Worm (Caenorhabditis elegans) whole organism, young adult: ENCODE measurements around the gene math-14.
"Not testable (repeated sequence)": the region's sequence is repeated elsewhere in the genome, so short reads cannot be mapped to it uniquely, and the experiment has no call there.

ENCODE experiments used
- C06A6.2 ChIP-seq: fragments of 200-800 bp; sonication (Bioruptor generic); conservative IDR thresholded peaks from 2 replicates; pipeline ENCODE4 v1.3.6; 2022; ENCODE audit warnings: missing genetic modification characterization, missing compliant biosample characterization
- F39B2.1 ChIP-seq: fragments of 200-800 bp; sonication (Bioruptor generic); IDR thresholded peaks from 2 replicates; pipeline ENCODE4 v1.3.6; 2022; ENCODE audit warnings: missing genetic modification reagents, missing genetic modification characterization, missing compliant biosample characterization
- T26A5.8 ChIP-seq: sonication (generic microtip); optimal IDR thresholded peaks from 2 replicates; lab custom pipeline; 2016; ENCODE audit warnings: missing genetic modification characterization, missing compliant biosample characterization
- akir-1 ChIP-seq: fragments of 200-800 bp; sonication (Bioruptor generic); optimal IDR thresholded peaks from 2 replicates; lab custom pipeline; 2018; ENCODE audit warnings: mild to moderate bottlenecking, missing genetic modification characterization, moderate library complexity, missing compliant biosample characterization
- atf-7 ChIP-seq: sonication (generic microtip); optimal IDR thresholded peaks from 2 replicates; lab custom pipeline; 2017; ENCODE audit warnings: mild to moderate bottlenecking, missing genetic modification characterization, missing compliant biosample characterization
- attf-5 ChIP-seq: fragments of 200-800 bp; sonication (Bioruptor generic); optimal IDR thresholded peaks from 2 replicates; lab custom pipeline; 2018; ENCODE audit warnings: mild to moderate bottlenecking, missing genetic modification characterization, missing compliant biosample characterization
- attf-6 ChIP-seq: fragments of 200-800 bp; sonication (Bioruptor generic); IDR thresholded peaks from 2 replicates; pipeline ENCODE4 v1.3.6; 2022; ENCODE audit warnings: missing genetic modification reagents, missing genetic modification characterization, missing compliant biosample characterization
- cebp-1 ChIP-seq, 2 experiments: fragments of 200-800 bp in 1 of 2; sonication (Bioruptor generic) in 1 of 2; sonication (generic microtip) in 1 of 2; IDR thresholded peaks in 1 of 2; optimal IDR thresholded peaks in 1 of 2; 2 replicates each; pipeline versions ENCODE4 v1.3.6 to Lab custom; 2017 to 2022; ENCODE audit warnings: missing compliant biosample characterization in 2 of 2, missing genetic modification characterization in 2 of 2, mild to moderate bottlenecking in 1 of 2, missing genetic modification reagents in 1 of 2, moderate library complexity in 1 of 2
- ceh-100 ChIP-seq: fragments of 200-800 bp; sonication (Bioruptor generic); IDR thresholded peaks from 2 replicates; pipeline ENCODE4 v1.3.6; 2022; ENCODE audit warnings: missing genetic modification reagents, missing genetic modification characterization, missing compliant biosample characterization
- dox-1 ChIP-seq: fragments of 200-800 bp; sonication (Bioruptor generic); IDR thresholded peaks from 2 replicates; pipeline ENCODE4 v1.3.6; 2022; ENCODE audit warnings: missing genetic modification reagents, missing genetic modification characterization, missing compliant biosample characterization
- ekl-4 ChIP-seq: fragments of 200-800 bp; sonication (Bioruptor generic); IDR thresholded peaks from 2 replicates; pipeline ENCODE4 v1.3.6; 2022; ENCODE audit warnings: missing genetic modification reagents, missing genetic modification characterization, missing compliant biosample characterization
- ets-4 ChIP-seq: fragments of 200-800 bp; sonication (Bioruptor generic); optimal IDR thresholded peaks from 2 replicates; lab custom pipeline; 2018; ENCODE audit warnings: mild to moderate bottlenecking, missing genetic modification characterization, missing compliant biosample characterization
- fkh-3 ChIP-seq: sonication (generic microtip); optimal IDR thresholded peaks from 2 replicates; lab custom pipeline; 2016; ENCODE audit warnings: mild to moderate bottlenecking, missing genetic modification characterization, missing compliant biosample characterization
- gei-17 ChIP-seq: fragments of 200-800 bp; sonication (Bioruptor generic); optimal IDR thresholded peaks from 2 replicates; lab custom pipeline; 2018; ENCODE audit warnings: mild to moderate bottlenecking, missing genetic modification characterization, missing compliant biosample characterization
- hmg-1.2 ChIP-seq: fragments of 200-800 bp; sonication (Bioruptor generic); IDR thresholded peaks from 2 replicates; pipeline ENCODE4 v1.3.6; 2022; ENCODE audit warnings: missing genetic modification reagents, missing genetic modification characterization, missing compliant biosample characterization
- lin-26 ChIP-seq: fragments of 200-800 bp; sonication (Bioruptor generic); IDR thresholded peaks from 2 replicates; pipeline ENCODE4 v1.3.6; 2022; ENCODE audit warnings: missing genetic modification reagents, missing genetic modification characterization, missing compliant biosample characterization
- madf-6 ChIP-seq: fragments of 200-800 bp; sonication (Bioruptor generic); IDR thresholded peaks from 2 replicates; pipeline ENCODE4 v1.3.6; 2022; ENCODE audit warnings: missing genetic modification reagents, missing genetic modification characterization, missing compliant biosample characterization
- nfyb-1 ChIP-seq: fragments of 200-800 bp; sonication (Bioruptor generic); IDR thresholded peaks from 2 replicates; pipeline ENCODE4 v1.3.6; 2022; ENCODE audit warnings: missing genetic modification reagents, missing genetic modification characterization, missing compliant biosample characterization
- nhr-80 ChIP-seq: sonication (generic microtip); optimal IDR thresholded peaks from 2 replicates; lab custom pipeline; 2016; ENCODE audit warnings: missing genetic modification characterization, missing compliant biosample characterization
- pha-4 ChIP-seq: fragments of 150-350 bp; sonication (generic microtip); optimal IDR thresholded peaks from 2 replicates; lab custom pipeline; 2014; ENCODE audit warnings: missing biosample characterization, missing genetic modification reagents, missing genetic modification characterization
- rcor-1 ChIP-seq: fragments of 200-800 bp; sonication (Bioruptor generic); IDR thresholded peaks from 2 replicates; pipeline ENCODE4 v1.3.6; 2022; ENCODE audit warnings: missing genetic modification reagents, missing genetic modification characterization, missing compliant biosample characterization
- rpc-1 ChIP-seq, 2 experiments: fragments of 150-350 bp in 1 of 2; sonication (generic microtip) in 1 of 2; optimal IDR thresholded peaks; 2 replicates each; lab custom pipeline; 2014 to 2018; ENCODE audit warnings: missing biosample characterization in 1 of 2, missing genetic modification characterization in 1 of 2, missing genetic modification reagents in 1 of 2, missing genotype in 1 of 2
- snpc-4 ChIP-seq, 5 experiments: fragments of 150-350 bp in 1 of 5; sonication (generic microtip) in 4 of 5; optimal IDR thresholded peaks; 2 replicates each; lab custom pipeline; 2014 to 2018; ENCODE audit warnings: missing genetic modification characterization in 5 of 5, missing biosample characterization in 3 of 5, antibody characterized with exemption in 2 of 5, mild to moderate bottlenecking in 2 of 5, missing compliant biosample characterization in 2 of 5, missing genotype in 2 of 5, moderate library complexity in 2 of 5, missing genetic modification reagents in 1 of 5
- unc-130 ChIP-seq: sonication (generic microtip); optimal IDR thresholded peaks from 2 replicates; lab custom pipeline; 2016; ENCODE audit warnings: missing genetic modification reagents, missing genetic modification characterization, missing compliant biosample characterization

Gene math-14

DNA sequence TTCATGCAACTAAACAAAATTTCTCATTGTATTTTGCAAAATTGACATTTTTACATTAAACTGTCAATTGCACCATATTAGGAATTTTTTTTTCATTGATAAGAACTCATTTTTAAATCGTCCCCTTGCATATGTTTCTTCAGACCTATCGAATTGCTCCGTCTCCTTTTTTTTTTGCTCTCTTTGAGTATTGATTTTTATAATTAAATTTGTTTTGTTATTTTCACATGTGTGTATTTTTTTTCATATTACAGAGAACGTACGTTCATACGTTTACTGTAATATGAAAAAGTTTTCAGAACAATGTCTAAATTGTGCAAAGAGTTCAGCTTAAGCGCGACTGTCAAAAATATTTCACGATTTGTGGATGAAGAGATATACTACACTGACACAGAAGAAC, at the start of gene math-14:
math-14 (plus strand) TSS at position 301 of the 400 bp plus-strand sequence.
- peak; percentile 49 for TF ChIP-seq nhr-80
- no peak for TF ChIP-seq nfyb-1 (GFP tag; lab: Robert Waterston, UW)

DNA sequence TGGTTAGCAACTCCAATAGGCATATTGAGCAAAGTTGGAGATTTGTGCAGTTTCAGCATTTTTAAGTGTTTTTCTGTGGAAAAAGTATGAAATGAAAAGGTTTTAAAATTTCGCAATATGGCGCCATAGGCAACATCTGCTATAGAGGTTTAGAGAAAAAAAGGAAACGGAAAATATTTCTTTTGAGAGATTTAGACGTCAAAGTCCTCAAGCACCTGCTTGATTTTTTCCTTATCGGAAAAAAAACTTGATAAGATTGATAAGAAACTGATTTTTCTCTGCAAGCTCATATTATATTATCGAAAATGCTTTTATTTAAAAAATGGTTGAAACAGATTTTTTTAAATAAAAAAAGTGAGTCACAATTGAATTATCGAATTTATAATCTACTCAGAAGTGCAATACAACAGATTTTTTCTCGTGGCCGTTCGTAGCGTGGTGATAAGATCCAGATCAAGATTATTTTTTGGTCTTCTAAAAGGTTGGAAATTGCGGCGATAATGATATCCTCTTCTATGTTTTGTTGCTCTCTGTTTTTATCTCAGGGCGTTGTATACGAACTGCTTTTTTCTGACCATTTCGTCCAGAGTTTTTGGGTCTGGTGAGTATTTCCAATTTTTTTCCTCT, 49.2 kb upstream of the math-14 start, which contains the start of gene fbxc-19:
fbxc-19 (plus strand) TSS at position 536 of the 627 bp plus-strand sequence.
- TF ChIP-seq atf-7 (tag; lab: Kevin White, UChicago) (peak; percentile 14), akir-1 (GFP tag; lab: Kevin White, UChicago) (no peak), pha-4 (tag; lab: Kevin White, UChicago) (peak; percentile 85), attf-5 (peak; percentile 88), unc-130 (GFP tag; lab: Kevin White, UChicago) (no peak), dox-1 (GFP tag; lab: Robert Waterston, UW) (0 out of 2 replicates have a peak, but pooled peaks have one; percentile 8), rcor-1 (GFP tag; lab: Robert Waterston, UW) (no peak), attf-6 (GFP tag; lab: Robert Waterston, UW) (no peak), rpc-1 (optimal IDR thresholded peaks at IDR 0.05; lab: Kevin White, UChicago) (no peak), rpc-1 (tag; optimal IDR thresholded peaks at IDR 0.05; lab: Kevin White, UChicago) (no peak), gei-17 (peak; percentile 14), cebp-1 (GFP tag; IDR thresholded peaks at IDR 0.05; lab: Robert Waterston, UW) (peak; percentile 99), cebp-1 (tag; optimal IDR thresholded peaks at IDR 0.05; lab: Kevin White, UChicago) (peak; percentile 100), hmg-1.2 (GFP tag; lab: Robert Waterston, UW) (peak; percentile 94), nhr-80 (peak; percentile 68)
- TF ChIP-seq, all 124 proteins: peak for 8

DNA sequence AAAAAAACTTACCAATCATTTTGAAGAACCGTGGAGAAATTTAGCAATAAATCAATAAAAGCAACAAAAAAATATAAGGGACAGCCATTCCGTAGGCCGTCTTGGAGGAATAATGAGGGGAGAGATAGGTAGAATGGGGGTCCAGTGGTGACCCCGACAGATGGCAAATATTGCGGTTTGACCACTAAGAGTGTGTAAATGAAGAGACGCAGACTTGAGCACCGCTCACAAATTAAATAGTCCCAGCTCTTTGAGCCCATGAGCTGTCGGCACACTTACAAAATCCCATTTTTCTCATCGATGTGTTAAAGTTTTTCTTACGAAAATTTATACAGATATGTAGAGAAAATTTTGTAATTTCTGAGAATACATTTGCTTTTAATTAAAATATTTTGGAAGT, 48.4 kb upstream of the math-14 start, which contains the start of gene fbxa-3:
fbxa-3 (minus strand) TSS at position 101 of the 400 bp plus-strand sequence.
- TF ChIP-seq pha-4 (tag; lab: Kevin White, UChicago), result no peak
- TF ChIP-seq T26A5.8 (tag; lab: Kevin White, UChicago), result no peak
- TF ChIP-seq lin-26, result no peak
- no peak for TF ChIP-seq madf-6 (GFP tag; lab: Robert Waterston, UW)
- no peak for TF ChIP-seq ceh-100
- no peak for TF ChIP-seq attf-6 (GFP tag; lab: Robert Waterston, UW)
- TF ChIP-seq F39B2.1, result no peak
- no peak for TF ChIP-seq snpc-4 (GFP tag; optimal IDR thresholded peaks at IDR 0.05; lab: Kevin White, UChicago)
- no peak for TF ChIP-seq snpc-4 (tag; optimal IDR thresholded peaks at IDR 0.05; lab: Kevin White, UChicago)
- TF ChIP-seq rcor-1 (GFP tag; lab: Robert Waterston, UW), result no peak

DNA sequence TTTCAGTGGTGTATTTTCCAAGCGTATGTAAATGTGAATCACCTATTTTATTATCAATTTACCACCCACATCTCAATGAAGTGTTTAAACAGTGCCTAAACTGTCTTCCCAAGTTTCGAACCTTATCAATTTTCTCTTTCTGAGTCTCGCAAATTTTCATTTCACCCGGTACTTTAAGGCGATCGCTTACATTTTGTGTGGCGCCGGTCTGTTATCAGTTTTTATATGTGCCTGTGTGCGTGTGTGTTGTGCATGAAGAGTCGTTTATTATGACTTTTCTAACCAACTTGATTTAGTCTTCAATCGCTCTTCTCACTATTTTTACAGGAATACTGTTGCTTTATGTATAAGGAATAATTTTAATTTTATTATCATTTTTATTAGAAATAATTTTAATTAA, 45.6 kb upstream of the math-14 start:
- TF ChIP-seq nhr-80, result peak; percentile 27

DNA sequence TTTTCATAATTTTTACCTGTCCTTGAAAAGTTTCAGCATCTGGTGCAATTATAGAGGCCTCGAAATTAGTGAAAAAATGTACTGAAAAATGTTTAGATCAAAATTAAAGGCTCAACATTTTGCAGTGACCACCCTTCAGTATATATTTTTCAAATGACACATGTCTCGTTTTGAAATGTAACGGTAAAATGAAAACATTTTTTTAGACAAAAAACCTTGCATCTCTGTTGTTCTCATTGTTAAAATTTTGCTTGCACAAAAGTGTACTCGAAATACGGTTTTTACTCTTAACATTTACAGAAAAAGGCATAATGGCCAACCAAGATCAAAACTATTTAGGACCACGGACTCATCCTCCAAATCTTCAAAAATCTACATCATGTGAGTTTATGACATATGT, 44.9 kb upstream of the math-14 start, which contains the start of gene math-41:
math-41 (plus strand) TSS at position 301 of the 400 bp plus-strand sequence.
- not testable (repeated sequence) for TF ChIP-seq fkh-3 (tag; lab: Kevin White, UChicago); C06A6.2; attf-5

DNA sequence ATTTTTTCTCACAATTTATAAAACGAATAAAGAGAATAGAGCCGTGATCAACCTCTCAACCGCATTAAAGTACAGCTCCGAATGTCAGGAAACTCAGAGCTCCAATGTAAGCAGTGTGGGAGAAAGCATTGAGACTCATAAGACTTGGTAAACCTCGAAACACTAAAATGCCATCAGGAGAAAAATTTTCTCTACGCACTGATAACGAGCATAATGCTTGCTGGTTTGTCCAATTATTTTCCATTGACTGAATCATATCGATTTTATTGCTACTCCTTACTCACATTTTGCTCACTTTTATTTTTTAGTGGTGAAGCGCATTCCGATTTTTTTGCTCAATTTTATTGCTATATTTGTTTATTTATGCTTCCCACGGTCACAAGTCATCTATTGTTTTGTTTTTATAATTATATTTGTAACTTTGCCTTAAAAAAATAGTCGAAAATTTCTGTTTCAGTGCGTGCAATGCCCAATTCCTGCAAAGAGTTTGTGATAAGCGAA, 39.0 kb upstream of the math-14 start, which contains the start of gene math-40:
math-40 (plus strand) TSS at position 451 of the 501 bp plus-strand sequence.
- no peak for TF ChIP-seq ekl-4
- peak; percentile 48 for TF ChIP-seq nhr-80
- no peak for TF ChIP-seq ets-4 (GFP tag; lab: Kevin White, UChicago)
